Worm (Caenorhabditis elegans): ENCODE results near the gene K10D6.3.

The K10D6.3 gene

ce11 chrV:11223698-11224097 lies 23.3 kb downstream of the K10D6.3 start:
- TF ChIP-seq lin-39 (tag; optimal IDR thresholded peaks at IDR 0.05) (no peak), mdl-1 (tag; optimal IDR thresholded peaks at IDR 0.05) (no peak), daf-12 (tag; optimal IDR thresholded peaks at IDR 0.05) (no peak), pqm-1 (tag; optimal IDR thresholded peaks at IDR 0.05) (no peak), zag-1 (tag; optimal IDR thresholded peaks at IDR 0.05) (no peak), ama-1 (optimal IDR thresholded peaks at IDR 0.05) (no peak), snpc-4 (tag; optimal IDR thresholded peaks at IDR 0.05) (no peak), nfya-1 (tag; optimal IDR thresholded peaks at IDR 0.05; ENCODE audit: insufficient read depth) (no peak), fos-1 (tag; optimal IDR thresholded peaks at IDR 0.05) (no peak), nhr-67 (tag; optimal IDR thresholded peaks at IDR 0.05) (no peak), pha-4 (tag; optimal IDR thresholded peaks at IDR 0.05) (no peak), nhr-25 (tag; optimal IDR thresholded peaks at IDR 0.05) (no peak), nhr-23 (tag; optimal IDR thresholded peaks at IDR 0.05) (no peak), R02D3.7 (tag; optimal IDR thresholded peaks at IDR 0.05) (no peak), ceh-82 (tag; optimal IDR thresholded peaks at IDR 0.05) (no peak), lsy-12 (tag; optimal IDR thresholded peaks at IDR 0.05) (no peak), sea-2 (GFP tag; optimal IDR thresholded peaks at IDR 0.05) (no peak), eor-1 (tag; optimal IDR thresholded peaks at IDR 0.05) (no peak), jun-1 (tag; optimal IDR thresholded peaks at IDR 0.05) (no peak), nhr-12 (tag; optimal IDR thresholded peaks at IDR 0.05) (no peak)

DNA sequence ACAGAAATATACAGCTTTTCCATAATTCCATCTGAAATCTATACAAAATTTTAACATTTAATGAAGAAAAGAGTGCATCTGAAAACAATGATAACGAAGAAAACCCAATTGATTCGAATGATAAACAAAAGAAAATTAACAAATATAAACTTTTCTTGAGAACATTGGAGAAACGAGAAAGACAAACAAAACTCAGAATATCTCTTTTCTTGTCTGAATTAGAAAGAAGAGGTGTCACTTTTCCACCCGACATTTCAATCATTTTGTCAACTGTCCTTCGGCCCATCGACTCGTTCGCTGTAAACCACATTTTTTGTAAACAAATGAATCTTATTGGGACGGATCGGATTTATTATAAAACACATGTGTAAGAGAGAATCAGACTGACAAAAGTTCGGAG lies 25.6 kb downstream of the K10D6.3 start, which contains the start of gene bgal-1:
Gene bgal-1, minus strand, starts transcription at position 38 of the 400 bp plus-strand sequence.
- TF ChIP-seq nhr-25 (tag; optimal IDR thresholded peaks at IDR 0.05) (peak; percentile 21), lsy-12 (tag; optimal IDR thresholded peaks at IDR 0.05) (peak; percentile 33), eor-1 (tag; optimal IDR thresholded peaks at IDR 0.05) (no peak), unc-39 (tag; optimal IDR thresholded peaks at IDR 0.05) (no peak), nhr-23 (tag; optimal IDR thresholded peaks at IDR 0.05) (peak; percentile 40), nfya-1 (tag; optimal IDR thresholded peaks at IDR 0.05; ENCODE audit: insufficient read depth) (peak; percentile 15), ama-1 (optimal IDR thresholded peaks at IDR 0.05) (peak; percentile 69), fkh-10 (GFP tag; optimal IDR thresholded peaks at IDR 0.05) (no peak), ztf-11 (tag; optimal IDR thresholded peaks at IDR 0.05) (no peak), elt-2 (tag; optimal IDR thresholded peaks at IDR 0.05) (peak; percentile 23), fos-1 (tag; optimal IDR thresholded peaks at IDR 0.05) (no peak), nhr-237 (tag; optimal IDR thresholded peaks at IDR 0.05) (no peak), tbx-2 (tag; optimal IDR thresholded peaks at IDR 0.05) (peak; percentile 1), jun-1 (tag; optimal IDR thresholded peaks at IDR 0.05) (no peak), pha-4 (tag; optimal IDR thresholded peaks at IDR 0.05) (peak; percentile 62), lin-39 (tag; optimal IDR thresholded peaks at IDR 0.05) (peak; percentile 4), ceh-9 (tag; optimal IDR thresholded peaks at IDR 0.05) (no peak)

- TF ChIP-seq nhr-43 (tag; optimal IDR thresholded peaks at IDR 0.05; ENCODE audit: poor library complexity, severe bottlenecking) (peak; percentile 75), elt-2 (tag; optimal IDR thresholded peaks at IDR 0.05) (peak; percentile 67), aly-2 (tag; optimal IDR thresholded peaks at IDR 0.05) (no peak), ama-1 (optimal IDR thresholded peaks at IDR 0.05) (peak; percentile 63), zag-1 (tag; optimal IDR thresholded peaks at IDR 0.05) (no peak), nhr-28 (tag; optimal IDR thresholded peaks at IDR 0.05) (no peak), eor-1 (tag; optimal IDR thresholded peaks at IDR 0.05) (no peak), lin-39 (tag; optimal IDR thresholded peaks at IDR 0.05) (peak; percentile 89), egl-5 (tag; optimal IDR thresholded peaks at IDR 0.05) (peak; percentile 77), nhr-11 (tag; optimal IDR thresholded peaks at IDR 0.05) (no peak), hmg-11 (tag; optimal IDR thresholded peaks at IDR 0.05) (peak; percentile 91), nhr-77 (tag; optimal IDR thresholded peaks at IDR 0.05) (no peak), nhr-237 (tag; optimal IDR thresholded peaks at IDR 0.05) (no peak), ztf-11 (tag; optimal IDR thresholded peaks at IDR 0.05) (no peak), pha-4 (tag; optimal IDR thresholded peaks at IDR 0.05) (peak; percentile 89), nhr-76 (tag; optimal IDR thresholded peaks at IDR 0.05) (no peak), nhr-67 (tag; optimal IDR thresholded peaks at IDR 0.05) (no peak), ztf-4 (tag; optimal IDR thresholded peaks at IDR 0.05) (peak; percentile 55), elt-3 (tag; optimal IDR thresholded peaks at IDR 0.05) (no peak), pqm-1 (tag; optimal IDR thresholded peaks at IDR 0.05) (peak; percentile 51), nhr-25 (tag; optimal IDR thresholded peaks at IDR 0.05) (peak; percentile 86), unc-39 (tag; optimal IDR thresholded peaks at IDR 0.05) (no peak), nfya-1 (tag; optimal IDR thresholded peaks at IDR 0.05; ENCODE audit: insufficient read depth) (peak; percentile 93), jun-1 (tag; optimal IDR thresholded peaks at IDR 0.05) (peak; percentile 66), ZK546.5 (tag; optimal IDR thresholded peaks at IDR 0.05) (no peak), lin-15B (tag; optimal IDR thresholded peaks at IDR 0.05) (peak; percentile 81), fos-1 (tag; optimal IDR thresholded peaks at IDR 0.05) (no peak), fkh-2 (tag; optimal IDR thresholded peaks at IDR 0.05) (no peak), skn-1 (tag; optimal IDR thresholded peaks at IDR 0.05) (peak; percentile 51), daf-12 (tag; optimal IDR thresholded peaks at IDR 0.05) (no peak), ceh-28 (tag; optimal IDR thresholded peaks at IDR 0.05) (peak; percentile 94), nhr-23 (tag; optimal IDR thresholded peaks at IDR 0.05) (peak; percentile 89), unc-62 (GFP tag; optimal IDR thresholded peaks at IDR 0.05) (no peak), mml-1 (tag; optimal IDR thresholded peaks at IDR 0.05) (no peak), elt-1 (tag; optimal IDR thresholded peaks at IDR 0.05) (no peak), sea-2 (GFP tag; optimal IDR thresholded peaks at IDR 0.05) (no peak), lsy-12 (tag; optimal IDR thresholded peaks at IDR 0.05) (peak; percentile 85), fkh-10 (GFP tag; optimal IDR thresholded peaks at IDR 0.05) (peak; percentile 29), egl-27 (tag; optimal IDR thresholded peaks at IDR 0.05) (peak; percentile 19)
Measured at ce11 chrV:11228653-11229173, 28.3 kb downstream of the K10D6.3 start, which contains the start of gene pqn-70. Gene pqn-70 (minus strand): TSS chrV:11228703.
